Worm (Caenorhabditis elegans) whole organism, L3 larva: ENCODE measurements around the gene W01B6.6.

ENCODE experiments used
- R02D3.7 ChIP-seq: fragments of 150-350 bp; optimal IDR thresholded peaks from 2 replicates; lab custom pipeline; 2014; ENCODE audit warnings: missing biosample characterization, missing genetic modification characterization
- ceh-9 ChIP-seq: sonication (generic microtip); optimal IDR thresholded peaks from 2 replicates; lab custom pipeline; 2018; ENCODE audit warnings: missing biosample characterization, missing genetic modification characterization
- nhr-77 ChIP-seq: fragments of 150-350 bp; optimal IDR thresholded peaks from 2 replicates; lab custom pipeline; 2014; ENCODE audit warnings: missing biosample characterization, missing genetic modification characterization
- unc-62 ChIP-seq: fragments of 150-350 bp; sonication (generic microtip); optimal IDR thresholded peaks from 4 replicates; lab custom pipeline; 2014; ENCODE audit warnings: missing biosample characterization, missing genetic modification reagents, missing genetic modification characterization

ce11 chrIV:10063941-10064340 lies 17.0 kb upstream of the W01B6.6 start:
- TF ChIP-seq R02D3.7 (tag; lab: Kevin White, UChicago) (no peak), unc-62 (GFP tag; lab: Kevin White, UChicago) (no peak), ceh-9 (tag; lab: Kevin White, UChicago) (no peak), nhr-77 (tag; lab: Kevin White, UChicago) (no peak)
